Worm (Caenorhabditis elegans) whole organism, L4/young adult: ENCODE measurements around the gene srab-14.

ENCODE experiments used
- W03F9.2 ChIP-seq: fragments of 150-350 bp; optimal IDR thresholded peaks from 2 replicates; lab custom pipeline; 2014; ENCODE audit warnings: missing biosample characterization, missing genetic modification characterization
- dao-5 ChIP-seq: sonication (generic microtip); optimal IDR thresholded peaks from 2 replicates; lab custom pipeline; 2016; ENCODE audit warnings: missing genotype, missing genetic modification characterization, moderate library complexity, missing compliant biosample characterization
- him-1 ChIP-seq: sonication (generic microtip); optimal IDR thresholded peaks from 2 replicates; lab custom pipeline; 2016; ENCODE audit warnings: missing genotype, missing genetic modification reagents, missing genetic modification characterization, missing compliant biosample characterization

DNA sequence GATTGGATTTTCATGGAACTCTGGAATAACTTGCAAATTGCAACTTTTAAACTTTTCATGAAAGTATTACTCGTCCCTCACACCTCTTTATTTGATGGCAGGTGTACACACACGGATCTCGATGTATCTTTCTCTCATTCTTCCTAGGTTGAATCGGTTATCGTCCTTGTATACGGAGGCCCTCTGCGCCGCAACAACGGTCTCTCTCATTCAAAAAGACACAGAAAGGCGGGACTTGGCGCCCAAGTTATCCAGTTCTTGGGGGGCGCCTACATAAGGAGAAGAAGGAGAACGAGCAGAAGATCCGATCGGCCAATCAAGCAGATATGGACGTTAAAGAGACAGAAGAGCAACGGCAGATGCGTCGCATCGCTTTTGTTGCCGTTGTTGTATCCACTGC is 44.5 kb upstream of the srab-14 start, which contains the start of gene rol-8:
- TF ChIP-seq him-1 (tag; lab: Kevin White, UChicago), result no peak
- TF ChIP-seq dao-5 (tag; lab: Kevin White, UChicago), result no peak
- no peak for TF ChIP-seq W03F9.2 (tag; lab: Kevin White, UChicago)
